Fruit fly (Drosophila melanogaster): Measurements from ENCODE around the gene CG13857.

Gene CG13857

DNA sequence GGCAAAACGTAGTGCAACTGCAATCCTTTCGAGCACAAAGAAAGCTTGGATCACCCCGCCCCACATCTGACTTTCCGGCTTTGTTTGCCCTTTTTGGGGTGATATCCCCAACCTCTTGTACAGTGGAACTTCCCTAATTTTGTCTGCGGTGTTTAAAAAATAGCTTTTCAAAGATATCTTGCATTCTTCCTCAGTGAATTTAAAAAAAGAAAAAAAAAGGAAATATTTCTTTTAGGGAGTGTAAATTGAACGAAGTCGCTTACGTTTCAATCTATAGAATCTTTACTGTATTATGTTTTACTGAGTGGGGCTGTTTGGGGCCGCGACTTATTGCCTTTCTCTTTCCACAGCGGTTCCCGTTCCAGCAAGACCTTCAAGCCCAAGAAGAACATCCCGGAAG is 27.7 kb upstream of the CG13857 start (continued):
- TF ChIP-seq YL-1 (GFP tag; optimal IDR thresholded peaks at IDR 0.05) (no peak), dysf (GFP tag; IDR thresholded peaks at IDR 0.05) (peak; percentile 84), caup (GFP tag; optimal IDR thresholded peaks at IDR 0.05; ENCODE audit: severe bottlenecking) (peak; percentile 33), Mes4 (GFP tag; optimal IDR thresholded peaks at IDR 0.05) (peak; percentile 26), BEAF-32 (GFP tag; optimal IDR thresholded peaks at IDR 0.05) (no peak), CG18619 (GFP tag; optimal IDR thresholded peaks at IDR 0.05) (peak; percentile 30), CG10321 (GFP tag; IDR thresholded peaks at IDR 0.05) (peak; percentile 31; the same call in 1 of the 2 replicates), gce (GFP tag; IDR thresholded peaks at IDR 0.05) (peak; percentile 73; the same call in 2 of the 3 replicates), CG15696 (tag; optimal IDR thresholded peaks at IDR 0.05) (peak; percentile 5), CG11723 (GFP tag; optimal IDR thresholded peaks at IDR 0.05) (no peak), CG17568 (GFP tag; optimal IDR thresholded peaks at IDR 0.05) (no peak), CG16779 (GFP tag; IDR thresholded peaks at IDR 0.05) (no peak), CG12391 (tag; optimal IDR thresholded peaks at IDR 0.05) (peak; percentile 53), zf30C (GFP tag; optimal IDR thresholded peaks at IDR 0.05) (no peak), fru (optimal IDR thresholded peaks at IDR 0.05) (no peak), amos (GFP tag; IDR thresholded peaks at IDR 0.05; ENCODE audit: partially characterized antibody) (no peak), CG14050 (GFP tag; IDR thresholded peaks at IDR 0.05) (peak; percentile 51), CG1529 (GFP tag; optimal IDR thresholded peaks at IDR 0.05) (peak; percentile 3), emc (GFP tag; optimal IDR thresholded peaks at IDR 0.05) (no peak), CG33557 (GFP tag; optimal IDR thresholded peaks at IDR 0.05) (peak; percentile 32), CG9437 (GFP tag; optimal IDR thresholded peaks at IDR 0.05) (no peak), sens (GFP tag) (peak; percentile 89), CG15011 (GFP tag; optimal IDR thresholded peaks at IDR 0.05) (no peak), CG15073 (GFP tag; optimal IDR thresholded peaks at IDR 0.05) (no peak), CG17829 (tag; optimal IDR thresholded peaks at IDR 0.05) (peak; percentile 41), sug (tag; optimal IDR thresholded peaks at IDR 0.05) (peak; percentile 26), usp (GFP tag; optimal IDR thresholded peaks at IDR 0.05) (no peak), CG2875 (GFP tag; optimal IDR thresholded peaks at IDR 0.05) (no peak), ab (GFP tag; optimal IDR thresholded peaks at IDR 0.05) (no peak), CG15269 (tag; optimal IDR thresholded peaks at IDR 0.05) (no peak), CG10654 (GFP tag; optimal IDR thresholded peaks at IDR 0.05) (peak; percentile 3), zfh1 (GFP tag; IDR thresholded peaks at IDR 0.05) (peak; percentile 61; the same call in 2 of the 3 replicates), phol (tag; optimal IDR thresholded peaks at IDR 0.05) (peak; percentile 26), CG31388 (GFP tag; optimal IDR thresholded peaks at IDR 0.05) (no peak), trem (tag; optimal IDR thresholded peaks at IDR 0.05) (no peak), CG2202 (tag; optimal IDR thresholded peaks at IDR 0.05) (no peak), CG4617 (GFP tag; optimal IDR thresholded peaks at IDR 0.05; ENCODE audit: borderline replicate concordance) (no peak), CG8089 (GFP tag; optimal IDR thresholded peaks at IDR 0.05) (peak; percentile 38), cg (GFP tag; optimal IDR thresholded peaks at IDR 0.05) (no peak), E2f2 (GFP tag; IDR thresholded peaks at IDR 0.05) (peak; percentile 36), sr (GFP tag; IDR thresholded peaks at IDR 0.05) (no peak), bigmax (GFP tag; optimal IDR thresholded peaks at IDR 0.05) (no peak), D (optimal IDR thresholded peaks at IDR 0.05) (no peak), D (GFP tag; optimal IDR thresholded peaks at IDR 0.05) (no peak), ranshi (GFP tag; IDR thresholded peaks at IDR 0.05) (peak; percentile 82), exex (tag; optimal IDR thresholded peaks at IDR 0.05) (no peak), HHEX (GFP tag; optimal IDR thresholded peaks at IDR 0.05) (peak; percentile 25), gt (GFP tag; IDR thresholded peaks at IDR 0.05) (peak; percentile 29; the same call in 1 of the 2 replicates), seq (GFP tag; IDR thresholded peaks at IDR 0.05) (no peak), en (GFP tag; optimal IDR thresholded peaks at IDR 0.05) (no peak), CG15514 (GFP tag; optimal IDR thresholded peaks at IDR 0.05) (peak; percentile 12), Hey (tag; optimal IDR thresholded peaks at IDR 0.05) (no peak)
